Fruit fly (Drosophila melanogaster) whole organism, embryonic: ENCODE measurements around the gene CG45218.

ENCODE experiments used
- B-H1 ChIP-seq: fragments of 200-800 bp; sonication (Bioruptor generic); IDR thresholded peaks from 3 replicates; pipeline ENCODE4 v1.3.6; 2022; ENCODE audit warnings: missing biosample characterization, missing genetic modification characterization
- BEAF-32 ChIP-seq: fragments of 200-800 bp; sonication (Bioruptor generic); optimal IDR thresholded peaks from 3 replicates; lab custom pipeline; 2017; ENCODE audit warnings: missing biosample characterization, missing genetic modification characterization, mild to moderate bottlenecking, moderate library complexity, missing genetic modification reagents
- CG10462 ChIP-seq: fragments of 200-800 bp; sonication (Bioruptor generic); optimal IDR thresholded peaks from 2 replicates; lab custom pipeline; 2016; ENCODE audit warnings: missing biosample characterization, missing genetic modification characterization
- CG11560 ChIP-seq: fragments of 200-800 bp; sonication (Bioruptor generic); IDR thresholded peaks from 3 replicates; pipeline ENCODE4 v1.3.6; 2022; ENCODE audit warnings: missing biosample characterization, missing genetic modification characterization
- CG12659 ChIP-seq: fragments of 200-800 bp; sonication (Bioruptor generic); optimal IDR thresholded peaks from 3 replicates; lab custom pipeline; 2017; ENCODE audit warnings: mild to moderate bottlenecking, missing biosample characterization, missing genetic modification reagents, missing genetic modification characterization
- CG15269 ChIP-seq: fragments of 200-800 bp; sonication (Bioruptor generic); optimal IDR thresholded peaks from 2 replicates; lab custom pipeline; 2018; ENCODE audit warnings: missing biosample characterization, mild to moderate bottlenecking, missing genetic modification characterization, moderate library complexity
- CG1603 ChIP-seq: fragments of 200-800 bp; sonication (Bioruptor generic); optimal IDR thresholded peaks from 2 replicates; lab custom pipeline; 2019; ENCODE audit warnings: missing biosample characterization, mild to moderate bottlenecking, missing genetic modification characterization, moderate library complexity
- CG16815 ChIP-seq: fragments of 200-800 bp; sonication (Bioruptor generic); optimal IDR thresholded peaks from 3 replicates; lab custom pipeline; 2017; ENCODE audit warnings: missing biosample characterization, mild to moderate bottlenecking, missing genetic modification characterization
- CG18476 ChIP-seq: fragments of 200-800 bp; sonication (Bioruptor generic); optimal IDR thresholded peaks from 2 replicates; lab custom pipeline; 2016; ENCODE audit warnings: missing biosample characterization, mild to moderate bottlenecking, missing genetic modification characterization
- CG31224 ChIP-seq: fragments of 200-800 bp; sonication (Bioruptor generic); IDR thresholded peaks from 2 replicates; pipeline ENCODE4 v1.3.6; 2022; ENCODE audit warnings: missing biosample characterization, missing genetic modification characterization
- CG32767 ChIP-seq: fragments of 200-800 bp; sonication (Bioruptor generic); IDR thresholded peaks from 2 replicates; pipeline ENCODE4 v1.3.6; 2022; ENCODE audit warnings: missing biosample characterization, missing genetic modification characterization
- CG34224 ChIP-seq: fragments of 200-800 bp; sonication (Bioruptor generic); IDR thresholded peaks from 3 replicates; pipeline ENCODE4 v1.3.6; 2022; ENCODE audit warnings: missing biosample characterization, missing genetic modification characterization; ENCODE audit not compliant: partially characterized antibody
- CG3838 ChIP-seq: fragments of 200-800 bp; sonication (Bioruptor generic); optimal IDR thresholded peaks from 3 replicates; lab custom pipeline; 2016; ENCODE audit warnings: missing biosample characterization, missing genetic modification characterization
- CG3847 ChIP-seq: fragments of 200-800 bp; sonication (Bioruptor generic); IDR thresholded peaks from 2 replicates; pipeline ENCODE4 v1.3.6; 2022; ENCODE audit warnings: missing biosample characterization, missing genetic modification characterization
- CG5245 ChIP-seq: fragments of 200-800 bp; sonication (Bioruptor generic); optimal IDR thresholded peaks from 3 replicates; lab custom pipeline; 2016; ENCODE audit warnings: missing biosample characterization, missing genetic modification characterization
- CG6175 ChIP-seq: fragments of 200-800 bp; sonication (Bioruptor generic); IDR thresholded peaks from 3 replicates; pipeline ENCODE4 v1.3.6; 2022; ENCODE audit warnings: missing biosample characterization, missing genetic modification characterization
- CG6765 ChIP-seq: fragments of 200-800 bp; sonication (Bioruptor generic); optimal IDR thresholded peaks from 3 replicates; lab custom pipeline; 2017; ENCODE audit warnings: missing biosample characterization, mild to moderate bottlenecking, missing genetic modification characterization
- CG6813 ChIP-seq: fragments of 200-800 bp; sonication (Bioruptor generic); optimal IDR thresholded peaks from 2 replicates; lab custom pipeline; 2017; ENCODE audit warnings: missing biosample characterization, missing genetic modification characterization, mild to moderate bottlenecking, moderate library complexity, missing genetic modification reagents
- CG9727 ChIP-seq: fragments of 200-800 bp; sonication (Bioruptor generic); optimal IDR thresholded peaks from 3 replicates; lab custom pipeline; 2017; ENCODE audit warnings: missing biosample characterization, mild to moderate bottlenecking, missing genetic modification characterization
- CG9797 ChIP-seq: fragments of 200-800 bp; sonication (Bioruptor generic); optimal IDR thresholded peaks from 3 replicates; lab custom pipeline; 2018; ENCODE audit warnings: missing biosample characterization, mild to moderate bottlenecking, missing genetic modification characterization
- D19A ChIP-seq: fragments of 200-800 bp; optimal IDR thresholded peaks from 3 replicates; lab custom pipeline; 2019; ENCODE audit warnings: missing biosample characterization, mild to moderate bottlenecking, missing genetic modification characterization, moderate library complexity
- Deaf1 ChIP-seq: fragments of 200-800 bp; optimal IDR thresholded peaks from 3 replicates; lab custom pipeline; 2019; ENCODE audit warnings: missing biosample characterization, mild to moderate bottlenecking, missing genetic modification characterization, moderate library complexity
- Dref ChIP-seq: fragments of 200-800 bp; sonication (Bioruptor generic); IDR thresholded peaks from 2 replicates; pipeline ENCODE4 v1.3.6; 2022; ENCODE audit warnings: missing biosample characterization, missing genetic modification characterization
- Fer3 ChIP-seq: fragments of 200-800 bp; sonication (Bioruptor generic); optimal IDR thresholded peaks from 2 replicates; lab custom pipeline; 2018; ENCODE audit warnings: missing biosample characterization, mild to moderate bottlenecking, missing genetic modification characterization, moderate library complexity
- HLH4C ChIP-seq: fragments of 200-800 bp; sonication (Bioruptor generic); IDR thresholded peaks from 3 replicates; pipeline ENCODE4 v1.3.6; 2022; ENCODE audit warnings: missing biosample characterization, missing genetic modification characterization; ENCODE audit not compliant: partially characterized antibody
- Hr78 ChIP-seq, 2 experiments: fragments of 200-800 bp in 1 of 2; fragments of >200 bp in 1 of 2; sonication (Bioruptor generic) in 1 of 2; optimal IDR thresholded peaks; 2 replicates each; lab custom pipeline; 2017 to 2019; ENCODE audit warnings: missing biosample characterization in 2 of 2, missing genetic modification characterization in 2 of 2, mild to moderate bottlenecking in 1 of 2, moderate library complexity in 1 of 2
- Lhr ChIP-seq: fragments of 200-800 bp; sonication (Bioruptor generic); optimal IDR thresholded peaks from 3 replicates; lab custom pipeline; 2017; ENCODE audit warnings: mild to moderate bottlenecking, missing biosample characterization, missing genetic modification reagents, missing genetic modification characterization
- Lpt ChIP-seq: fragments of >200 bp; optimal IDR thresholded peaks from 2 replicates; lab custom pipeline; 2018; ENCODE audit warnings: missing biosample characterization, missing genetic modification characterization
- MBD-R2 ChIP-seq: fragments of 200-800 bp; sonication (Bioruptor generic); IDR thresholded peaks from 2 replicates; pipeline ENCODE4 v1.3.6; 2022; ENCODE audit warnings: missing biosample characterization, missing genetic modification characterization
- MESR4 ChIP-seq: fragments of 200-800 bp; sonication (Bioruptor generic); optimal IDR thresholded peaks from 2 replicates; lab custom pipeline; 2018; ENCODE audit warnings: missing biosample characterization, mild to moderate bottlenecking, missing genetic modification characterization, moderate library complexity
- Neu2 ChIP-seq: fragments of 200-800 bp; sonication (Bioruptor generic); optimal IDR thresholded peaks from 3 replicates; lab custom pipeline; 2016; ENCODE audit warnings: missing biosample characterization, missing genetic modification characterization, borderline replicate concordance
- Scr ChIP-seq: fragments of 200-800 bp; sonication (Bioruptor generic); IDR thresholded peaks from 2 replicates; pipeline ENCODE4 v1.3.6; 2022; ENCODE audit warnings: missing biosample characterization, missing genetic modification characterization; ENCODE audit not compliant: partially characterized antibody
- Sin3A ChIP-seq: fragments of >200 bp; optimal IDR thresholded peaks from 2 replicates; lab custom pipeline; 2018
- ci ChIP-seq: fragments of 200-800 bp; sonication (Bioruptor generic); IDR thresholded peaks from 3 replicates; pipeline ENCODE4 v1.3.6; 2022; ENCODE audit warnings: missing biosample characterization, missing genetic modification characterization
- dan ChIP-seq: fragments of 200-800 bp; sonication (Bioruptor generic); IDR thresholded peaks from 2 replicates; pipeline ENCODE4 v1.3.6; 2022; ENCODE audit warnings: missing biosample characterization, missing genetic modification characterization
- dpn ChIP-seq, 2 experiments: fragments of 200-800 bp; sonication (Bioruptor generic); optimal IDR thresholded peaks; 3 replicates each; lab custom pipeline; 2016; ENCODE audit warnings: missing biosample characterization in 2 of 2, missing genetic modification characterization in 2 of 2
- grau ChIP-seq: fragments of 200-800 bp; optimal IDR thresholded peaks from 3 replicates; lab custom pipeline; 2019; ENCODE audit warnings: missing biosample characterization, mild to moderate bottlenecking, missing genetic modification characterization, moderate library complexity
- hb ChIP-seq: fragments of 200-800 bp; sonication (Bioruptor generic); IDR thresholded peaks from 3 replicates; pipeline ENCODE4 v1.3.6; 2022; ENCODE audit warnings: missing biosample characterization, missing genetic modification characterization; ENCODE audit not compliant: partially characterized antibody
- hbn ChIP-seq: fragments of 200-800 bp; sonication (Bioruptor generic); IDR thresholded peaks from 2 replicates; pipeline ENCODE4 v1.3.6; 2022; ENCODE audit warnings: missing biosample characterization, missing genetic modification characterization; ENCODE audit not compliant: partially characterized antibody
- hkb ChIP-seq, 2 experiments: fragments of 200-800 bp in 1 of 2; fragments of >200 bp in 1 of 2; sonication (Bioruptor generic) in 1 of 2; IDR thresholded peaks in 1 of 2; optimal IDR thresholded peaks in 1 of 2; 2 replicates each; pipeline versions ENCODE4 v1.3.6 to Lab custom; 2017 to 2022; ENCODE audit warnings: missing biosample characterization in 1 of 2, missing genetic modification characterization in 1 of 2
- hth ChIP-seq: fragments of >200 bp; optimal IDR thresholded peaks from 2 replicates; lab custom pipeline; 2017; ENCODE audit warnings: inconsistent platforms
- ind ChIP-seq: fragments of 200-800 bp; sonication (Bioruptor generic); optimal IDR thresholded peaks from 3 replicates; lab custom pipeline; 2016; ENCODE audit warnings: missing biosample characterization, missing genetic modification characterization
- lbe ChIP-seq: fragments of 200-800 bp; sonication (Bioruptor generic); optimal IDR thresholded peaks from 2 replicates; lab custom pipeline; 2016; ENCODE audit warnings: missing biosample characterization, mild to moderate bottlenecking, missing genetic modification characterization
- lilli ChIP-seq: fragments of 200-800 bp; sonication (Bioruptor generic); optimal IDR thresholded peaks from 3 replicates; lab custom pipeline; 2016; ENCODE audit warnings: missing biosample characterization, missing genetic modification characterization
- pzg ChIP-seq: fragments of 200-800 bp; sonication (Bioruptor generic); optimal IDR thresholded peaks from 3 replicates; lab custom pipeline; 2018; ENCODE audit warnings: missing biosample characterization, mild to moderate bottlenecking, missing genetic modification characterization, moderate library complexity
- row ChIP-seq: fragments of 200-800 bp; sonication (Bioruptor generic); IDR thresholded peaks from 3 replicates; pipeline ENCODE4 v1.3.6; 2022; ENCODE audit warnings: missing biosample characterization, missing genetic modification characterization
- sens-2 ChIP-seq: fragments of 200-800 bp; sonication (Bioruptor generic); IDR thresholded peaks from 2 replicates; pipeline ENCODE4 v1.3.6; 2022; ENCODE audit warnings: missing biosample characterization, missing genetic modification characterization
- stc ChIP-seq: fragments of 200-800 bp; sonication (Bioruptor generic); IDR thresholded peaks from 2 replicates; pipeline ENCODE4 v1.3.6; 2022; ENCODE audit warnings: missing biosample characterization, missing genetic modification characterization

Gene CG45218

dm6 chr3R:15277926-15278869, 12.4 kb downstream of the CG45218 start, which contains the start of the genes MRG15 and Tm1 (continued):
- TF ChIP-seq CG6765 (GFP tag; lab: Kevin White, UChicago) (no peak), CG6175 (GFP tag; lab: Robert Waterston, UW) (no peak), Fer3 (tag; lab: Kevin White, UChicago) (no peak), ci (GFP tag; lab: Robert Waterston, UW) (0 out of 3 replicates have a peak, but pooled peaks have one; percentile 36), row (GFP tag; lab: Robert Waterston, UW) (peak; percentile 39; the same call in 2 of the 3 replicates), D19A (tag; lab: Kevin White, UChicago) (no peak), CG3847 (GFP tag; lab: Robert Waterston, UW) (peak; percentile 31; the same call in 1 of the 2 replicates), hkb (optimal IDR thresholded peaks at IDR 0.05; lab: Kevin White, UChicago) (no peak), hkb (GFP tag; IDR thresholded peaks at IDR 0.05; lab: Robert Waterston, UW) (no peak), pzg (GFP tag; lab: Kevin White, UChicago) (peak; percentile 55), CG32767 (no peak), CG34224 (GFP tag; lab: Robert Waterston, UW) (peak; percentile 54), MBD-R2 (GFP tag; lab: Robert Waterston, UW) (peak; percentile 79), stc (GFP tag; lab: Robert Waterston, UW) (no peak), Dref (GFP tag; lab: Robert Waterston, UW) (peak; percentile 77), sens-2 (GFP tag; lab: Robert Waterston, UW) (no peak), B-H1 (GFP tag; lab: Robert Waterston, UW) (no peak), Sin3A (lab: Kevin White, UChicago) (peak; percentile 50), CG3838 (GFP tag; lab: Kevin White, UChicago) (no peak), Hr78 (GFP tag; optimal IDR thresholded peaks at IDR 0.05; lab: Kevin White, UChicago) (no peak), Neu2 (GFP tag; lab: Kevin White, UChicago) (no peak), CG9727 (peak; percentile 12), ind (GFP tag; lab: Kevin White, UChicago) (no peak), hbn (peak; percentile 59; the same call in 1 of the 2 replicates), dpn (GFP tag; optimal IDR thresholded peaks at IDR 0.05; lab: Kevin White, UChicago) (peak; percentile 0 to 22), CG5245 (GFP tag; lab: Kevin White, UChicago) (no peak), CG18476 (GFP tag; lab: Kevin White, UChicago) (no peak), lbe (GFP tag; lab: Kevin White, UChicago) (no peak), BEAF-32 (GFP tag; lab: Kevin White, UChicago) (peak; percentile 78), CG15269 (tag; lab: Kevin White, UChicago) (no peak), Lpt (GFP tag; lab: Kevin White, UChicago) (no peak), Scr (GFP tag; lab: Robert Waterston, UW) (peak; percentile 73), Lhr (GFP tag; lab: Kevin White, UChicago) (no peak), CG10462 (GFP tag; lab: Kevin White, UChicago) (no peak), Deaf1 (no peak), CG11560 (tag; lab: Robert Waterston, UW) (no peak), CG31224 (GFP tag; lab: Robert Waterston, UW) (no peak), CG6813 (no peak), lilli (peak; percentile 32), CG16815 (no peak), MESR4 (GFP tag; lab: Kevin White, UChicago) (peak; percentile 49), hb (GFP tag; lab: Robert Waterston, UW) (no peak), CG9797 (peak; percentile 82), HLH4C (GFP tag; lab: Robert Waterston, UW) (peak; percentile 68), hth (lab: Kevin White, UChicago) (no peak), CG1603 (tag; lab: Kevin White, UChicago) (peak; percentile 55), CG12659 (GFP tag; lab: Kevin White, UChicago) (peak; percentile 17), grau (tag; lab: Kevin White, UChicago) (no peak), dan (GFP tag; lab: Robert Waterston, UW) (no peak)
